Fruit fly (Drosophila melanogaster): Measurements from ENCODE around the gene Dtg.

Dtg gene

dm6 chr3R:12674041-12674623 lies 26.3 kb downstream of the Dtg start, which contains the start of gene Gnmt:
Gnmt (plus strand) TSS chr3R:12674608.
- TF ChIP-seq GATAd (GFP tag; optimal IDR thresholded peaks at IDR 0.05) (no peak), Dif (GFP tag; optimal IDR thresholded peaks at IDR 0.05; ENCODE audit: partially characterized antibody) (peak; percentile 33), Dfd (GFP tag; optimal IDR thresholded peaks at IDR 0.05) (no peak), Vsx2 (GFP tag; optimal IDR thresholded peaks at IDR 0.05; ENCODE audit: partially characterized antibody) (no peak)

dm6 chr3R:12676160-12676559 lies 28.3 kb downstream of the Dtg start, which contains the start of gene CG43630:
CG43630 (minus strand) TSS chr3R:12676260.
- TF ChIP-seq sv (GFP tag; optimal IDR thresholded peaks at IDR 0.05) (no peak), Mio (GFP tag; optimal IDR thresholded peaks at IDR 0.05) (no peak), OdsH (GFP tag; optimal IDR thresholded peaks at IDR 0.05) (no peak), Hr78 (GFP tag; optimal IDR thresholded peaks at IDR 0.05) (no peak), dsf (GFP tag; optimal IDR thresholded peaks at IDR 0.05; ENCODE audit: borderline replicate concordance) (no peak), Myc (optimal IDR thresholded peaks at IDR 0.05) (no peak), GATAd (GFP tag; optimal IDR thresholded peaks at IDR 0.05) (no peak), Sp1 (GFP tag; optimal IDR thresholded peaks at IDR 0.05) (no peak)

- no peak for TF ChIP-seq jim (GFP tag; optimal IDR thresholded peaks at IDR 0.05)
- TF ChIP-seq brk (GFP tag; optimal IDR thresholded peaks at IDR 0.05), result no peak
- TF ChIP-seq pan (optimal IDR thresholded peaks at IDR 0.05), result no peak
- TF ChIP-seq OdsH (GFP tag; optimal IDR thresholded peaks at IDR 0.05), result no peak
- TF ChIP-seq Myc (optimal IDR thresholded peaks at IDR 0.05), result no peak
- no peak for TF ChIP-seq Hnf4 (GFP tag; optimal IDR thresholded peaks at IDR 0.05)
- TF ChIP-seq sage (GFP tag; optimal IDR thresholded peaks at IDR 0.05), result no peak
- no peak for TF ChIP-seq Rel (GFP tag; optimal IDR thresholded peaks at IDR 0.05)
- no peak for TF ChIP-seq Rel (tag; optimal IDR thresholded peaks at IDR 0.05)
- TF ChIP-seq Hr78 (GFP tag; optimal IDR thresholded peaks at IDR 0.05), result no peak
- no peak for TF ChIP-seq Mio (GFP tag; optimal IDR thresholded peaks at IDR 0.05)
- no peak for TF ChIP-seq usp (GFP tag; optimal IDR thresholded peaks at IDR 0.05)
Observed at dm6 chr3R:12678850-12679249, 31.0 kb downstream of the Dtg start, which contains the start of gene mbo. mbo (minus strand) TSS chr3R:12679052.

dm6 chr3R:12681275-12681674 lies 33.4 kb downstream of the Dtg start, which contains the start of gene Cyp313a4:
Cyp313a4 (minus strand) TSS chr3R:12681375.
- no peak for TF ChIP-seq woc (GFP tag; optimal IDR thresholded peaks at IDR 0.05)
- TF ChIP-seq Dif (GFP tag; optimal IDR thresholded peaks at IDR 0.05; ENCODE audit: partially characterized antibody), result no peak
- no peak for TF ChIP-seq GATAd (GFP tag; optimal IDR thresholded peaks at IDR 0.05)
- TF ChIP-seq Hr83 (GFP tag; optimal IDR thresholded peaks at IDR 0.05; ENCODE audit: poor library complexity, severe bottlenecking), result no peak
- TF ChIP-seq Mio (GFP tag; optimal IDR thresholded peaks at IDR 0.05), result no peak
- no peak for TF ChIP-seq usp (GFP tag; optimal IDR thresholded peaks at IDR 0.05)
- no peak for TF ChIP-seq dsf (GFP tag; optimal IDR thresholded peaks at IDR 0.05; ENCODE audit: borderline replicate concordance)
- TF ChIP-seq lola (GFP tag; optimal IDR thresholded peaks at IDR 0.05), result no peak
- TF ChIP-seq Myc (optimal IDR thresholded peaks at IDR 0.05), result no peak
- no peak for TF ChIP-seq Dfd (GFP tag; optimal IDR thresholded peaks at IDR 0.05)

dm6 chr3R:12685290-12685689 lies 37.4 kb downstream of the Dtg start:
- TF ChIP-seq woc (GFP tag; optimal IDR thresholded peaks at IDR 0.05) (no peak), GATAd (GFP tag; optimal IDR thresholded peaks at IDR 0.05) (no peak), Hnf4 (GFP tag; optimal IDR thresholded peaks at IDR 0.05) (no peak), Hr78 (GFP tag; optimal IDR thresholded peaks at IDR 0.05) (no peak), N (GFP tag; optimal IDR thresholded peaks at IDR 0.05) (no peak), sage (GFP tag; optimal IDR thresholded peaks at IDR 0.05) (no peak), brk (GFP tag; optimal IDR thresholded peaks at IDR 0.05) (no peak), pan (optimal IDR thresholded peaks at IDR 0.05) (no peak), fru (GFP tag; optimal IDR thresholded peaks at IDR 0.05) (no peak), psq (GFP tag; optimal IDR thresholded peaks at IDR 0.05) (no peak), dl (GFP tag; optimal IDR thresholded peaks at IDR 0.05; ENCODE audit: insufficient read depth in 1 of 2, partially characterized antibody in 2 of 2) (no peak), jim (GFP tag; optimal IDR thresholded peaks at IDR 0.05) (no peak), Mio (GFP tag; optimal IDR thresholded peaks at IDR 0.05) (no peak), dsf (GFP tag; optimal IDR thresholded peaks at IDR 0.05; ENCODE audit: borderline replicate concordance) (no peak), foxo (GFP tag; optimal IDR thresholded peaks at IDR 0.05) (no peak), usp (GFP tag; optimal IDR thresholded peaks at IDR 0.05) (no peak), Rel (GFP tag; optimal IDR thresholded peaks at IDR 0.05) (no peak), Rel (tag; optimal IDR thresholded peaks at IDR 0.05) (no peak), OdsH (GFP tag; optimal IDR thresholded peaks at IDR 0.05) (no peak), rgr (GFP tag; optimal IDR thresholded peaks at IDR 0.05) (no peak), sv (GFP tag; optimal IDR thresholded peaks at IDR 0.05) (no peak)

Data from whole organism, wandering third instar larva.